Worm (Caenorhabditis elegans) whole organism, L4 larva: ENCODE results near the gene cul-4.

Experiments
- R02D3.7 ChIP-seq: fragments of 150-350 bp; sonication (generic microtip); optimal IDR thresholded peaks from 3 replicates; lab custom pipeline; 2014; ENCODE audit warnings: missing biosample characterization, missing genetic modification characterization
- aly-2 ChIP-seq: sonication (generic microtip); optimal IDR thresholded peaks from 2 replicates; lab custom pipeline; 2018; ENCODE audit warnings: missing biosample characterization, missing genetic modification characterization
- attf-4 ChIP-seq: sonication (generic microtip); optimal IDR thresholded peaks from 3 replicates; lab custom pipeline; 2017; ENCODE audit warnings: missing biosample characterization, missing genetic modification characterization
- ceh-82 ChIP-seq: sonication (generic microtip); optimal IDR thresholded peaks from 2 replicates; lab custom pipeline; 2017; ENCODE audit warnings: missing biosample characterization, missing genetic modification characterization
- fkh-10 ChIP-seq: fragments of 150-350 bp; optimal IDR thresholded peaks from 2 replicates; lab custom pipeline; 2014; ENCODE audit warnings: missing biosample characterization, missing genetic modification reagents, missing genetic modification characterization
- mxl-2 ChIP-seq: fragments of 200-800 bp; sonication (Bioruptor generic); conservative IDR thresholded peaks from 2 replicates; pipeline ENCODE4 v1.3.6; 2022; ENCODE audit warnings: missing genetic modification reagents, missing genetic modification characterization, missing compliant biosample characterization
- nhr-11 ChIP-seq: fragments of 150-350 bp; optimal IDR thresholded peaks from 2 replicates; lab custom pipeline; 2014; ENCODE audit warnings: missing biosample characterization, missing genetic modification characterization
- nhr-111 ChIP-seq: fragments of 200-800 bp; sonication (Bioruptor generic); optimal IDR thresholded peaks from 2 replicates; lab custom pipeline; 2018; ENCODE audit warnings: mild to moderate bottlenecking, missing genetic modification characterization, missing compliant biosample characterization
- pha-4 ChIP-seq, 2 experiments: fragments of 150-350 bp in 1 of 2; fragments of 200-800 bp in 1 of 2; sonication (Bioruptor generic) in 1 of 2; IDR thresholded peaks in 1 of 2; optimal IDR thresholded peaks in 1 of 2; 2 replicates each; pipeline versions ENCODE4 v1.3.6 to Lab custom; 2014 to 2022; ENCODE audit warnings: missing genetic modification characterization in 2 of 2, missing genetic modification reagents in 2 of 2, missing biosample characterization in 1 of 2, missing compliant biosample characterization in 1 of 2
- set-16 ChIP-seq: fragments of 200-800 bp; sonication (Bioruptor generic); IDR thresholded peaks from 2 replicates; pipeline ENCODE4 v1.3.6; 2022; ENCODE audit warnings: missing genetic modification reagents, missing genetic modification characterization, missing compliant biosample characterization
- snpc-1.2 ChIP-seq: fragments of 200-800 bp; sonication (Bioruptor generic); IDR thresholded peaks from 2 replicates; pipeline ENCODE4 v1.3.6; 2022; ENCODE audit warnings: missing genetic modification reagents, missing genetic modification characterization, missing compliant biosample characterization
- spr-1 ChIP-seq: sonication (generic microtip); optimal IDR thresholded peaks from 2 replicates; lab custom pipeline; 2016; ENCODE audit warnings: mild to moderate bottlenecking, missing genetic modification characterization, missing compliant biosample characterization
- tra-1 ChIP-seq: fragments of 200-800 bp; sonication (Bioruptor generic); IDR thresholded peaks from 2 replicates; pipeline ENCODE4 v1.3.6; 2022; ENCODE audit warnings: missing genetic modification reagents, missing genetic modification characterization, missing compliant biosample characterization
- unc-62 ChIP-seq, 3 experiments: fragments of 150-350 bp in 1 of 3; sonication (generic microtip); optimal IDR thresholded peaks in 2 of 3; peaks in 1 of 3; 1 replicate in 1 of 3; 2 replicates in 2 of 3; lab custom pipeline; 2014 to 2017; ENCODE audit warnings: missing biosample characterization in 3 of 3, missing genetic modification characterization in 3 of 3, missing genetic modification reagents in 3 of 3, missing genotype in 1 of 3

DNA sequence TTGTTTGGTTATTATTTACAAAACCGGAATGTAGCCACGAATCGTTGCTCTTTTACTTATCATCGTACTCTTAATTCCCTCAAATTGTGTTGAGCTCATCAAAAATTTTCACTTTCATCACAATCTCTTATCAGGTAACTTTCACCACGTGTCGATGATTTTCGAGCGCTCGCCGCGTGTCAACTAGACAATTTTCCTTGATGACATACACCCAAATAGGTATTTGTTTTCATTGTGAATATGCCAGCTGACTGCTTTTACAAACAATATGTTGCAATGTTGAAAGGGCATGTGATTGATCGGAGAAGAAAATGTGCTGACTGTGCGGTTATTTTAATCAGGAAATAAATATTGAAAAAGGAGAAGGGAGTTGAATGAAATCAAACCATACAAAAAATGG lies 37.2 kb upstream of the cul-4 start:
- no peak for TF ChIP-seq nhr-11
- no peak for TF ChIP-seq spr-1 (tag; lab: Kevin White, UChicago)
- no peak for TF ChIP-seq mxl-2 (GFP tag; lab: Robert Waterston, UW)
- no peak for TF ChIP-seq tra-1 (GFP tag; lab: Robert Waterston, UW)
- no peak for TF ChIP-seq R02D3.7 (tag; lab: Kevin White, UChicago)
- TF ChIP-seq unc-62 (GFP tag; optimal IDR thresholded peaks at IDR 0.05 in 1 of 2; lab: Kevin White, UChicago) = no peak
- TF ChIP-seq unc-62 (tag; optimal IDR thresholded peaks at IDR 0.05; lab: Kevin White, UChicago) = no peak
- TF ChIP-seq snpc-1.2 (GFP tag; lab: Robert Waterston, UW) = no peak
- TF ChIP-seq pha-4 (GFP tag; IDR thresholded peaks at IDR 0.05; lab: Robert Waterston, UW) = no peak
- TF ChIP-seq pha-4 (tag; optimal IDR thresholded peaks at IDR 0.05; lab: Kevin White, UChicago) = no peak
- no peak for TF ChIP-seq aly-2 (tag; lab: Kevin White, UChicago)
- TF ChIP-seq nhr-111 (GFP tag; lab: Kevin White, UChicago) = no peak
- no peak for TF ChIP-seq fkh-10
- TF ChIP-seq ceh-82 = no peak
- TF ChIP-seq set-16 (GFP tag; lab: Robert Waterston, UW) = no peak
- TF ChIP-seq attf-4 (tag; lab: Kevin White, UChicago) = no peak
